Worm (Caenorhabditis elegans) whole organism, late embryonic: Measurements from ENCODE around the gene col-177.

Experiments used
- C38D4.7 ChIP-seq: fragments of 200-800 bp; sonication (Bioruptor generic); optimal IDR thresholded peaks from 2 replicates; lab custom pipeline; 2018; ENCODE audit warnings: mild to moderate bottlenecking, missing genetic modification characterization, moderate library complexity, missing compliant biosample characterization
- K02D7.2 ChIP-seq: sonication (generic microtip); optimal IDR thresholded peaks from 2 replicates; lab custom pipeline; 2017; ENCODE audit warnings: mild to moderate bottlenecking, missing genetic modification characterization, missing compliant biosample characterization
- K09A11.1 ChIP-seq: sonication (generic microtip); optimal IDR thresholded peaks from 2 replicates; lab custom pipeline; 2017; ENCODE audit warnings: antibody characterized with exemption, mild to moderate bottlenecking, missing genetic modification characterization, missing compliant biosample characterization; ENCODE audit not compliant: insufficient read depth
- T23F11.4 ChIP-seq: fragments of 200-800 bp; sonication (Bioruptor generic); optimal IDR thresholded peaks from 2 replicates; lab custom pipeline; 2018; ENCODE audit warnings: mild to moderate bottlenecking, missing genetic modification characterization, missing compliant biosample characterization
- Y22D7AL.16 ChIP-seq: sonication (generic microtip); optimal IDR thresholded peaks from 2 replicates; lab custom pipeline; 2016; ENCODE audit warnings: missing genetic modification characterization, missing compliant biosample characterization
- ceh-14 ChIP-seq: sonication (generic microtip); optimal IDR thresholded peaks from 2 replicates; lab custom pipeline; 2016; ENCODE audit warnings: missing genotype, missing genetic modification characterization, missing compliant biosample characterization
- ceh-18 ChIP-seq: sonication (generic microtip); optimal IDR thresholded peaks from 2 replicates; lab custom pipeline; 2016; ENCODE audit warnings: missing genetic modification characterization, missing compliant biosample characterization
- ceh-22 ChIP-seq: sonication (generic microtip); optimal IDR thresholded peaks from 2 replicates; lab custom pipeline; 2017; ENCODE audit warnings: missing biosample characterization, missing genetic modification characterization
- ceh-30 ChIP-seq: fragments of 150-350 bp; optimal IDR thresholded peaks from 2 replicates; lab custom pipeline; 2014; ENCODE audit warnings: missing biosample characterization, missing genetic modification characterization
- ceh-31 ChIP-seq: sonication (generic microtip); optimal IDR thresholded peaks from 2 replicates; lab custom pipeline; 2016; ENCODE audit warnings: missing genetic modification characterization, missing compliant biosample characterization
- ceh-34 ChIP-seq: sonication (generic microtip); optimal IDR thresholded peaks from 2 replicates; lab custom pipeline; 2016; ENCODE audit warnings: mild to moderate bottlenecking, missing genetic modification characterization, missing compliant biosample characterization
- ceh-45 ChIP-seq: fragments of 200-800 bp; sonication (Bioruptor generic); IDR thresholded peaks from 2 replicates; pipeline ENCODE4 v1.3.6; 2022; ENCODE audit warnings: missing genetic modification reagents, missing genetic modification characterization, missing compliant biosample characterization
- ceh-48 ChIP-seq: sonication (generic microtip); optimal IDR thresholded peaks from 2 replicates; lab custom pipeline; 2016; ENCODE audit warnings: missing genetic modification characterization, inconsistent platforms, missing compliant biosample characterization
- ceh-9 ChIP-seq: sonication (generic microtip); optimal IDR thresholded peaks from 2 replicates; lab custom pipeline; 2016; ENCODE audit warnings: mild to moderate bottlenecking, missing genetic modification characterization, inconsistent platforms, missing compliant biosample characterization
- che-1 ChIP-seq: sonication (generic microtip); optimal IDR thresholded peaks from 2 replicates; lab custom pipeline; 2016; ENCODE audit warnings: mild to moderate bottlenecking, missing genetic modification characterization, missing compliant biosample characterization
- elt-2 ChIP-seq: sonication (generic microtip); optimal IDR thresholded peaks from 2 replicates; lab custom pipeline; 2016; ENCODE audit warnings: missing genetic modification reagents, missing genetic modification characterization, missing compliant biosample characterization
- elt-4 ChIP-seq: sonication (generic microtip); optimal IDR thresholded peaks from 2 replicates; lab custom pipeline; 2016; ENCODE audit warnings: missing genetic modification characterization, missing compliant biosample characterization
- ets-4 ChIP-seq: sonication (generic microtip); optimal IDR thresholded peaks from 2 replicates; lab custom pipeline; 2016; ENCODE audit warnings: missing genetic modification characterization, missing compliant biosample characterization
- eyg-1 ChIP-seq: sonication (generic microtip); optimal IDR thresholded peaks from 2 replicates; lab custom pipeline; 2016; ENCODE audit warnings: missing genotype, missing genetic modification characterization, missing compliant biosample characterization
- fax-1 ChIP-seq: sonication (generic microtip); optimal IDR thresholded peaks from 2 replicates; lab custom pipeline; 2016; ENCODE audit warnings: missing genotype, missing genetic modification characterization, missing compliant biosample characterization
- fkh-10 ChIP-seq: fragments of 150-350 bp; optimal IDR thresholded peaks from 2 replicates; lab custom pipeline; 2014; ENCODE audit warnings: missing biosample characterization, missing genetic modification reagents, missing genetic modification characterization
- gmeb-2 ChIP-seq: sonication (generic microtip); optimal IDR thresholded peaks from 2 replicates; lab custom pipeline; 2016; ENCODE audit warnings: missing genetic modification characterization, inconsistent platforms, missing compliant biosample characterization
- hlh-13 ChIP-seq: fragments of 200-800 bp; sonication (Bioruptor generic); optimal IDR thresholded peaks from 2 replicates; lab custom pipeline; 2018; ENCODE audit warnings: mild to moderate bottlenecking, missing genetic modification characterization, missing compliant biosample characterization
- hlh-6 ChIP-seq: sonication (generic microtip); optimal IDR thresholded peaks from 2 replicates; lab custom pipeline; 2016; ENCODE audit warnings: missing genotype, missing genetic modification characterization, missing compliant biosample characterization
- hlh-8 ChIP-seq: sonication (generic microtip); optimal IDR thresholded peaks from 2 replicates; lab custom pipeline; 2016; ENCODE audit warnings: missing genotype, missing genetic modification characterization, missing compliant biosample characterization
- lin-11 ChIP-seq: fragments of 200-800 bp; sonication (Bioruptor generic); optimal IDR thresholded peaks from 2 replicates; lab custom pipeline; 2018; ENCODE audit warnings: mild to moderate bottlenecking, missing genetic modification characterization, missing compliant biosample characterization
- madf-2 ChIP-seq: sonication (generic microtip); optimal IDR thresholded peaks from 2 replicates; lab custom pipeline; 2017; ENCODE audit warnings: missing genetic modification characterization, missing compliant biosample characterization
- nhr-11 ChIP-seq: fragments of 150-350 bp; optimal IDR thresholded peaks from 2 replicates; lab custom pipeline; 2014; ENCODE audit warnings: missing biosample characterization, missing genetic modification characterization
- nhr-232 ChIP-seq: sonication (generic microtip); optimal IDR thresholded peaks from 2 replicates; lab custom pipeline; 2016; ENCODE audit warnings: missing genetic modification characterization, missing compliant biosample characterization
- pag-3 ChIP-seq: sonication (generic microtip); optimal IDR thresholded peaks from 2 replicates; lab custom pipeline; 2016; ENCODE audit warnings: missing compliant biosample characterization, missing genetic modification characterization, borderline replicate concordance
- pha-4 ChIP-seq: fragments of 150-350 bp; optimal IDR thresholded peaks from 2 replicates; lab custom pipeline; 2018; ENCODE audit warnings: missing biosample characterization, missing genetic modification reagents, missing genetic modification characterization
- pqm-1 ChIP-seq: sonication (generic microtip); optimal IDR thresholded peaks from 2 replicates; lab custom pipeline; 2016; ENCODE audit warnings: missing genetic modification characterization, missing compliant biosample characterization
- pros-1 ChIP-seq: fragments of 150-350 bp; optimal IDR thresholded peaks from 2 replicates; lab custom pipeline; 2014; ENCODE audit warnings: missing biosample characterization, missing genetic modification reagents, missing genetic modification characterization
- ref-2 ChIP-seq: sonication (generic microtip); optimal IDR thresholded peaks from 2 replicates; lab custom pipeline; 2016; ENCODE audit warnings: missing genetic modification characterization, missing compliant biosample characterization
- sdc-2 ChIP-seq: sonication (generic microtip); optimal IDR thresholded peaks from 2 replicates; lab custom pipeline; 2016; ENCODE audit warnings: missing genotype, missing genetic modification characterization, missing compliant biosample characterization
- tbx-2 ChIP-seq: sonication (generic microtip); optimal IDR thresholded peaks from 2 replicates; lab custom pipeline; 2016; ENCODE audit warnings: missing genetic modification characterization, missing compliant biosample characterization
- ttx-3 ChIP-seq: sonication (generic microtip); optimal IDR thresholded peaks from 2 replicates; lab custom pipeline; 2016; ENCODE audit warnings: missing genetic modification reagents, missing genetic modification characterization, missing compliant biosample characterization
- unc-3 ChIP-seq, 2 experiments: fragments of 200-800 bp in 1 of 2; sonication (Bioruptor generic) in 1 of 2; sonication (generic microtip) in 1 of 2; conservative IDR thresholded peaks in 1 of 2; optimal IDR thresholded peaks in 1 of 2; 2 replicates each; pipeline versions ENCODE4 v1.3.6 to Lab custom; 2016 to 2022; ENCODE audit warnings: missing compliant biosample characterization in 2 of 2, missing genetic modification characterization in 2 of 2, missing genetic modification reagents in 1 of 2
- unc-42 ChIP-seq: sonication (generic microtip); optimal IDR thresholded peaks from 2 replicates; lab custom pipeline; 2016; ENCODE audit warnings: missing genotype, missing genetic modification characterization, missing compliant biosample characterization
- ztf-16 ChIP-seq: sonication (generic microtip); optimal IDR thresholded peaks from 2 replicates; lab custom pipeline; 2017; ENCODE audit warnings: missing genetic modification characterization, missing compliant biosample characterization

The col-177 gene

DNA sequence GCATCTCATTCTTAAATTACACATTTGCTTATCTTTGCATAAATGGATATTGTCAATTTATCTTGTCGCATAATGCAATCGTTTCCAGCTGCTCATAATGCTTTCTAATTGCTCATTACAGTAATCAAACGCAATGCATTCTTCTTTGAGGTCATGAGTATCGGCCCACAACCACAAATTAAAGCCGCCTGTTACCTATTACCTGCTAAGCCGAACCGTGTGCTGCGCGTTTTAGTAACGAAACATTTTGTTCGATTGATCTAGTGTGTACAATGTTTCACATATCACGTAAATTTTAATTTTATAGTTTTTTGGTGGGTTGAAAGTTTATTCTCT is 32.3 kb upstream of the col-177 start:
- peak; percentile 6 for TF ChIP-seq ceh-31 (tag; lab: Kevin White, UChicago)
- TF ChIP-seq ets-4 (tag; lab: Kevin White, UChicago): no peak

DNA sequence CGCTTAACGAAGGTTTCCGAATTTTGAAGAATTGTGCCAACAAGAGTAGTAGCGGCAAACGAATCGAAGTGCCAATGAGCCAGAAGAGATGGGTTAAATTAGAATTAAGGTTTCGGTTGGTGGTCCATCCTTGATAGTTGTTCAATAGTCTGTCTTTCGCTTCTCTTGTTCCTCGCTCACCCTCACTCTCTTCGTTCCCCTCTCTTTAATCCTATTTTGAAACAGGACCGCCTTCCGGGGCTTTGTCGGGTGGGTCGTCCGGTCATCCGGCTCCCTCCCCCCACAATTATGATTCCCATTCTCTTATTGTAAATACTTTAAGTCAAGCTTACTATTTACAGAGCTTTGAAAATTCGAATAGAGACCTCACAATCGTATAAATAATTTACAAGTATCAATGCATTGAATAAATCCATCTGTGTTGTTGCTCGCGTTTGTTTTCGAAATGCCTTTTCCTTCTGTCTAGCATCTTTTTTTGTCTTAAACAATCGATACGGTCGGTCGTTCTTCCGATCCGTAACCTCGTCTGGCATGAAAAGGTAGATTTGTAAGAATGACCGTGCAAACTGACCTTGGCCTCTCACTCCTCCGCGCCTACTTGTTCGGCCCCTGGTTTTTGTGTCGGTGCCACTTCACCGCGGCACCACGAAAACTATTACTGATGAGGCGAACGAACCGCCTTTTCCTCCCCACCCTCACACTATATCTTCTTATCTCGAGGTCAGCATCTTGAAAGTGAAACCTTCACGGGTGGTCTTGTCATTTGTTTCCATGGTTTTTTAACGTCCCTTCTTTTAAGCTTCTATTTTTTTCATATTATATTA is 31.7 kb upstream of the col-177 start:
- TF ChIP-seq unc-42 (tag; lab: Kevin White, UChicago) (peak; percentile 88), ceh-22 (tag; lab: Kevin White, UChicago) (no peak)

DNA sequence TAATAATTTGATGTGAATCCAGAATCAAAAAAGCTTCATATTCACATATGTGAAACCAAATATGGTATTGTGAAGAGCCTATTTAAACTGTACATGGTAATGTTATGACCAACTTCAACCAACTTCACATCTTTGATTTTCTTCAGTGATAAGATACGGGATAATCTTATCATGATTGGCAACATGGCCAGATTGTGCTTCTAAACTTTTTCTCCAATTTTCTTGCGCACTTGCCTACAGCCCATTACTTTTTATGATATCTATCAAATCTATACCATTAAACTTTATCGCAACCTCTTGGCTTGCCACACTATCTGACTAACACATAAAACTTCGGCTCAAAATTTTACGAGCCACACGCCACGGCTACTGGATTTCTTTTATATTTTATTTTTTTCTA is 30.8 kb upstream of the col-177 start:
- TF ChIP-seq ref-2 (tag; lab: Kevin White, UChicago) (no peak), ceh-31 (tag; lab: Kevin White, UChicago) (no peak), unc-3 (GFP tag; conservative IDR thresholded peaks at IDR 0.05; lab: Robert Waterston, UW) (no peak), unc-3 (tag; optimal IDR thresholded peaks at IDR 0.05; lab: Kevin White, UChicago) (no peak), ceh-18 (tag; lab: Kevin White, UChicago) (no peak), ceh-30 (tag; lab: Kevin White, UChicago) (no peak), hlh-6 (tag; lab: Kevin White, UChicago) (no peak), Y22D7AL.16 (no peak), pag-3 (no peak), gmeb-2 (no peak), che-1 (no peak), fkh-10 (GFP tag; lab: Kevin White, UChicago) (no peak), pqm-1 (tag; lab: Kevin White, UChicago) (no peak), K09A11.1 (tag; lab: Kevin White, UChicago) (no peak)

DNA sequence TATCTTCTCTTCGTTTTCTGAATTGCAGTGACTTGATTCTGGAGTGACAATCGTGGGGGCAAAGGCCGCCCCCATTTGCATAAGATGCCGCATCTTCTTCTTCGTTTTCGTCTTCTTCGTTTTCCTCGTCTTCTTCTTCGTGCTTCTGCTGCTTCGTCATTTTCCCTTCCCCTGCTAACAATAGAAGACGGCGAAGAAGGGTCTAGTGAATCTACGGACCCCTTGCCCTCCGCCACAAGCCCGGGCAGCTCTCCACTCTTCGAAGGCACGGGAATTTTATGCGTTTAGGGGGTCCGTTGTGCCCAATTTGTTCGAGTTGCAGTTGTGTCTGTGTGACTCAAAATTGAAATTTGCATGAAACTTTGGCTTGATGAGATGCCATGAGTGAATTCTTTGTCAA is 30.2 kb upstream of the col-177 start:
- TF ChIP-seq pros-1 (tag; lab: Kevin White, UChicago): peak; percentile 61
- TF ChIP-seq ceh-45 (GFP tag; lab: Robert Waterston, UW): no peak
- TF ChIP-seq C38D4.7: peak; percentile 33
- TF ChIP-seq elt-4: no peak
- TF ChIP-seq unc-42 (tag; lab: Kevin White, UChicago): peak; percentile 16
- TF ChIP-seq ceh-22 (tag; lab: Kevin White, UChicago): no peak
- TF ChIP-seq tbx-2 (tag; lab: Kevin White, UChicago): no peak
- TF ChIP-seq K09A11.1 (tag; lab: Kevin White, UChicago): no peak

DNA sequence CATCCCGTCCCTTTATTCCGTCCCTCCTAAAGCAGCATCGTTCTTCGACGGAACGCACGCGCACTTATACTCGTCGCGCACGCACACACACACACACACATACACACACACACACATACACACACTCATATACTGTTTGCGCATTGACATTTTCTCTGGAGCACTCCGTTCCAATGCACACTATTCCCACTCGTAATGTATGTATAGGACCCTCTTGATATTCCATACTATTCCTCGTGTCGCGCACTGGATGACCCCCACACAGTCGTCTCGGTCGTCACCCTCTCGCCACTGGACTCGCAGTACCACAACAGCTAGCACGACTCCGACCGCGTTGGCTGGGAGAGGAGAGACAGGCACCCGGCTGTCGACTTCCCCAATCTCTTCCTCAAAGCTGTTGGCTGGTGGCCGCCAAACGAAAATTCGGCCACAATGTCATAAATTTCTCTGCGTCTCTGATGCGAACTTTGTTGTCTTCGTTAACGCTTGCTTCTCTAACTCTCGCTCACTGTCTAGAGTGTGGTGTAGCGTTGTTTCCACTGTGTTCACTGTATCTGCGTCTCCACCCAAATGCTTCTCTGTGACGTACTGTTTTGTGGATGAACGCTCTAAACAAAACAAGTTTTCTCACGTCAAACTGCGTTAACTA is 29.5 kb upstream of the col-177 start:
- peak; percentile 89 for TF ChIP-seq ref-2 (tag; lab: Kevin White, UChicago)
- peak; percentile 73 for TF ChIP-seq madf-2 (tag; lab: Kevin White, UChicago)
- no peak for TF ChIP-seq ceh-9 (tag; lab: Kevin White, UChicago)
- TF ChIP-seq sdc-2 (tag; lab: Kevin White, UChicago): peak; percentile 83
- no peak for TF ChIP-seq fkh-10 (GFP tag; lab: Kevin White, UChicago)
- TF ChIP-seq fax-1 (tag; lab: Kevin White, UChicago): no peak
- peak; percentile 71 for TF ChIP-seq eyg-1 (tag; lab: Kevin White, UChicago)
- peak; percentile 57 for TF ChIP-seq T23F11.4
- TF ChIP-seq K02D7.2 (tag; lab: Kevin White, UChicago): no peak
- TF ChIP-seq hlh-8 (tag; lab: Kevin White, UChicago): peak; percentile 69
- TF ChIP-seq ceh-22 (tag; lab: Kevin White, UChicago): peak; percentile 18
- no peak for TF ChIP-seq lin-11 (tag; lab: Kevin White, UChicago)
- TF ChIP-seq pros-1 (tag; lab: Kevin White, UChicago): peak; percentile 90
- TF ChIP-seq hlh-13 (GFP tag; lab: Kevin White, UChicago): no peak
- TF ChIP-seq ceh-14 (tag; lab: Kevin White, UChicago): peak; percentile 80
- peak; percentile 64 for TF ChIP-seq ztf-16 (tag; lab: Kevin White, UChicago)
- no peak for TF ChIP-seq pqm-1 (tag; lab: Kevin White, UChicago)
- peak; percentile 90 for TF ChIP-seq ceh-34 (tag; lab: Kevin White, UChicago)
- peak; percentile 74 for TF ChIP-seq ets-4 (tag; lab: Kevin White, UChicago)
- TF ChIP-seq elt-2: peak; percentile 40
- TF ChIP-seq unc-3 (GFP tag; conservative IDR thresholded peaks at IDR 0.05; lab: Robert Waterston, UW): 0 out of 2 replicates have a peak, but pooled peaks have one; percentile 14
- no peak for TF ChIP-seq unc-3 (tag; optimal IDR thresholded peaks at IDR 0.05; lab: Kevin White, UChicago)
- TF ChIP-seq ceh-31 (tag; lab: Kevin White, UChicago): peak; percentile 97
- peak; percentile 77 for TF ChIP-seq hlh-6 (tag; lab: Kevin White, UChicago)
- TF ChIP-seq gmeb-2: no peak
- no peak for TF ChIP-seq pha-4 (tag; lab: Kevin White, UChicago)
- TF ChIP-seq C38D4.7: no peak
- no peak for TF ChIP-seq nhr-232 (tag; lab: Kevin White, UChicago)
- peak; percentile 50 for TF ChIP-seq ceh-48
- no peak for TF ChIP-seq ttx-3
- no peak for TF ChIP-seq nhr-11
